Worm (Caenorhabditis elegans) whole organism, L3 larva: Measurements from ENCODE around the gene Y38H6C.24.

Experiments used
- aly-2 ChIP-seq: fragments of 150-350 bp; optimal IDR thresholded peaks from 2 replicates; lab custom pipeline; 2014; ENCODE audit warnings: missing biosample characterization, missing genetic modification characterization
- ceh-16 ChIP-seq: sonication (generic microtip); optimal IDR thresholded peaks from 2 replicates; lab custom pipeline; 2017; ENCODE audit warnings: missing biosample characterization, missing genetic modification characterization
- egl-27 ChIP-seq: sonication (generic microtip); optimal IDR thresholded peaks from 4 replicates; lab custom pipeline; 2017; ENCODE audit warnings: missing biosample characterization, missing genetic modification reagents, missing genetic modification characterization
- elt-2 ChIP-seq: sonication (generic microtip); optimal IDR thresholded peaks from 2 replicates; lab custom pipeline; 2016; ENCODE audit warnings: missing genetic modification reagents, mild to moderate bottlenecking, missing genetic modification characterization, missing compliant biosample characterization
- elt-3 ChIP-seq, 3 experiments: fragments of 150-350 bp in 1 of 3; sonication (generic microtip) in 2 of 3; optimal IDR thresholded peaks; 2 replicates in 2 of 3; 4 replicates in 1 of 3; lab custom pipeline; 2014 to 2017; ENCODE audit warnings: missing biosample characterization in 3 of 3, missing genetic modification characterization in 3 of 3
- eor-1 ChIP-seq, 2 experiments: fragments of 150-350 bp; optimal IDR thresholded peaks; 2 replicates each; lab custom pipeline; 2014 to 2018; ENCODE audit warnings: missing biosample characterization in 2 of 2, missing genetic modification characterization in 2 of 2
- fkh-10 ChIP-seq: sonication (generic microtip); optimal IDR thresholded peaks from 2 replicates; lab custom pipeline; 2017; ENCODE audit warnings: missing biosample characterization, missing genetic modification reagents, missing genetic modification characterization
- mdl-1 ChIP-seq: fragments of 150-350 bp; optimal IDR thresholded peaks from 2 replicates; lab custom pipeline; 2014; ENCODE audit warnings: missing biosample characterization, missing genetic modification characterization
- nhr-11 ChIP-seq: fragments of 150-350 bp; optimal IDR thresholded peaks from 2 replicates; lab custom pipeline; 2014; ENCODE audit warnings: missing biosample characterization, missing genetic modification characterization
- snpc-4 ChIP-seq: fragments of 150-350 bp; optimal IDR thresholded peaks from 2 replicates; lab custom pipeline; 2014; ENCODE audit warnings: missing biosample characterization, missing genetic modification characterization
- unc-62 ChIP-seq: fragments of 150-350 bp; sonication (generic microtip); optimal IDR thresholded peaks from 4 replicates; lab custom pipeline; 2014; ENCODE audit warnings: missing biosample characterization, missing genetic modification reagents, missing genetic modification characterization

DNA sequence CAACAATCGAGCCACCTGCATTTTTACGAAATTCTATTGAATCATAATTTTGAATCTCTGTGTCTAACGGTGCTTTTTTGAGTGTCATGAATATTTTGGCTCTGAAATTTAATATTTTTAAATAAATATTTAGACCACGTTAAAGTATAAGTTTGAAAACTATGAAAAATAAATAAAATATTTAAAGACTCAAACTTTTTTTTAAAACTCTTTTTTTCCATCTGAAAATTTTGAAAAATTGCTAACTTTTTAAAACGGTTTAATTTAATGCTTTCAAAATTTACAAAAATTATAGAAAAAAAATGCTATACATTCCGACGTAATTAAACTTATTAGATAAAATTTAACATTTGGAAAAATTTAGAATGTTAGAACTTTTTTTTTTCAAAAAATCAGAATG lies 17.9 kb downstream of the Y38H6C.24 start, which contains the start of gene slc-36.3:
- TF ChIP-seq ceh-16 (tag; lab: Kevin White, UChicago) (no peak), unc-62 (GFP tag; lab: Kevin White, UChicago) (no peak), elt-2 (tag; lab: Kevin White, UChicago) (no peak), mdl-1 (tag; lab: Kevin White, UChicago) (no peak), elt-3 (tag; optimal IDR thresholded peaks at IDR 0.05; lab: Kevin White, UChicago) (no peak), eor-1 (tag; optimal IDR thresholded peaks at IDR 0.05; lab: Kevin White, UChicago) (no peak), egl-27 (tag; lab: Kevin White, UChicago) (no peak), fkh-10 (GFP tag; lab: Kevin White, UChicago) (no peak), nhr-11 (tag; lab: Kevin White, UChicago) (no peak), snpc-4 (no peak), aly-2 (tag; lab: Kevin White, UChicago) (no peak)
